Worm (Caenorhabditis elegans): Measurements from ENCODE around the gene calu-1.

DNA sequence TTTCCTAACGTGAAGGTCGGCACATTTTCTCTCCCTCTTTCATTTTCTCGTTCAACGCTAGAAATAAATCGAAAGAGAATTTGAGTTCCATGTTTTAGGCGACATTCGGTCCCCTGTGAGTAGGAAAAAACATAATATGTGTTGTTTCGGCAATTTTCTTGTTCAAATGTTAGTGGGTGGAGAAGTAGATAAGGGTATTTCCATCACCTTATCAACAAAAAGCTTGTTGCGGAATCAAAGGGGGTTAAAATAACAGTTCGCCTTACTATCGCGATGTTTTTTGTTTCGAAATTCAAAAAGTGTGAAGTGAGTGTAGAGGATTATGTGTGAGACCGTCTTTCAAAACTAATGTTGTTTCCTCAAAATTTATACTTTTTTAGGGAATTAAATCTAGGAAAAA lies 10.9 kb upstream of the calu-1 start:
- TF ChIP-seq lin-13 (GFP tag; optimal IDR thresholded peaks at IDR 0.05): no peak
- no peak for TF ChIP-seq peb-1 (tag; optimal IDR thresholded peaks at IDR 0.05)
- no peak for TF ChIP-seq snpc-4 (tag; optimal IDR thresholded peaks at IDR 0.05)
- TF ChIP-seq nhr-10 (tag; optimal IDR thresholded peaks at IDR 0.05): no peak
- TF ChIP-seq fos-1 (tag; optimal IDR thresholded peaks at IDR 0.05): no peak
- TF ChIP-seq nhr-12 (tag; optimal IDR thresholded peaks at IDR 0.05): no peak
- TF ChIP-seq lin-39 (tag; optimal IDR thresholded peaks at IDR 0.05): no peak
- no peak for TF ChIP-seq unc-55 (GFP tag; optimal IDR thresholded peaks at IDR 0.05)

All from whole organism, L2 larva.